Worm (Caenorhabditis elegans) whole organism, L4 larva: ENCODE results near the gene B0524.6.

Experiments
- D1046.2 ChIP-seq: fragments of 200-800 bp; sonication (Bioruptor generic); IDR thresholded peaks from 2 replicates; pipeline ENCODE4 v1.3.6; 2022; ENCODE audit warnings: missing genetic modification characterization, missing compliant biosample characterization
- F10B5.3 ChIP-seq: sonication (generic microtip); optimal IDR thresholded peaks from 2 replicates; lab custom pipeline; 2016; ENCODE audit warnings: mild to moderate bottlenecking, missing genetic modification characterization, missing compliant biosample characterization
- F37D6.2 ChIP-seq: sonication (generic microtip); optimal IDR thresholded peaks from 2 replicates; lab custom pipeline; 2016; ENCODE audit warnings: mild to moderate bottlenecking, missing genetic modification characterization, missing compliant biosample characterization
- F49E8.2 ChIP-seq: sonication (generic microtip); optimal IDR thresholded peaks from 2 replicates; lab custom pipeline; 2016; ENCODE audit warnings: missing compliant biosample characterization, mild to moderate bottlenecking, missing genetic modification characterization, borderline replicate concordance
- R02D3.7 ChIP-seq: fragments of 150-350 bp; sonication (generic microtip); optimal IDR thresholded peaks from 3 replicates; lab custom pipeline; 2014; ENCODE audit warnings: missing biosample characterization, missing genetic modification characterization
- T20F7.1 ChIP-seq: fragments of 200-800 bp; sonication (Bioruptor generic); optimal IDR thresholded peaks from 2 replicates; lab custom pipeline; 2018; ENCODE audit warnings: mild to moderate bottlenecking, missing genetic modification characterization, missing compliant biosample characterization
- Y105C5A.15 ChIP-seq: fragments of 200-800 bp; sonication (Bioruptor generic); IDR thresholded peaks from 2 replicates; pipeline ENCODE4 v1.3.6; 2022; ENCODE audit warnings: missing genetic modification characterization, missing compliant biosample characterization
- Y48G9A.11 ChIP-seq: fragments of 200-800 bp; sonication (Bioruptor generic); IDR thresholded peaks from 2 replicates; pipeline ENCODE4 v1.3.6; 2022; ENCODE audit warnings: missing genetic modification reagents, missing genetic modification characterization, missing compliant biosample characterization
- ZK546.5 ChIP-seq, 2 experiments: sonication (generic microtip); optimal IDR thresholded peaks; 2 replicates each; lab custom pipeline; 2017; ENCODE audit warnings: missing biosample characterization in 2 of 2, missing genetic modification characterization in 2 of 2
- aly-2 ChIP-seq: sonication (generic microtip); optimal IDR thresholded peaks from 2 replicates; lab custom pipeline; 2018; ENCODE audit warnings: missing biosample characterization, missing genetic modification characterization
- ama-1 ChIP-seq: fragments of 150-350 bp; optimal IDR thresholded peaks from 2 replicates; lab custom pipeline; 2014; ENCODE audit warnings: inconsistent platforms, mixed read lengths
- arid-1 ChIP-seq: fragments of 200-800 bp; sonication (Bioruptor generic); conservative IDR thresholded peaks from 2 replicates; pipeline ENCODE4 v1.3.6; 2022; ENCODE audit warnings: missing genetic modification reagents, missing genetic modification characterization, missing compliant biosample characterization
- ceh-62 ChIP-seq: sonication (generic microtip); optimal IDR thresholded peaks from 2 replicates; lab custom pipeline; 2017; ENCODE audit warnings: missing biosample characterization, missing genetic modification characterization
- ceh-82 ChIP-seq: sonication (generic microtip); optimal IDR thresholded peaks from 2 replicates; lab custom pipeline; 2017; ENCODE audit warnings: missing biosample characterization, missing genetic modification characterization
- ctbp-1 ChIP-seq: fragments of 200-800 bp; sonication (Bioruptor generic); IDR thresholded peaks from 2 replicates; pipeline ENCODE4 v1.3.6; 2022; ENCODE audit warnings: missing genetic modification reagents, missing genetic modification characterization, missing compliant biosample characterization
- daf-12 ChIP-seq: fragments of 150-350 bp; optimal IDR thresholded peaks from 2 replicates; lab custom pipeline; 2014; ENCODE audit warnings: missing biosample characterization, missing genetic modification reagents, missing genetic modification characterization
- daf-16 ChIP-seq, 3 experiments: sonication (generic microtip); optimal IDR thresholded peaks; 2 replicates each; lab custom pipeline; 2016 to 2017; ENCODE audit warnings: missing genetic modification characterization in 3 of 3, missing genetic modification reagents in 3 of 3, mild to moderate bottlenecking in 2 of 3, missing compliant biosample characterization in 2 of 3, missing biosample characterization in 1 of 3, moderate library complexity in 1 of 3
- daf-19 ChIP-seq: fragments of 200-800 bp; sonication (Bioruptor generic); conservative IDR thresholded peaks from 2 replicates; pipeline ENCODE4 v1.3.6; 2022; ENCODE audit warnings: missing genetic modification characterization, missing compliant biosample characterization
- dpl-1 ChIP-seq: fragments of 150-350 bp; optimal IDR thresholded peaks from 2 replicates; lab custom pipeline; 2014; ENCODE audit warnings: missing biosample characterization, missing genetic modification reagents, missing genetic modification characterization
- egl-27 ChIP-seq: sonication (generic microtip); optimal IDR thresholded peaks from 3 replicates; lab custom pipeline; 2017; ENCODE audit warnings: missing biosample characterization, missing genetic modification reagents, missing genetic modification characterization
- egl-43 ChIP-seq: fragments of 200-800 bp; sonication (Bioruptor generic); IDR thresholded peaks from 2 replicates; pipeline ENCODE4 v1.3.6; 2022; ENCODE audit warnings: missing genetic modification reagents, missing genetic modification characterization, missing compliant biosample characterization
- fkh-10 ChIP-seq: fragments of 150-350 bp; optimal IDR thresholded peaks from 2 replicates; lab custom pipeline; 2014; ENCODE audit warnings: missing biosample characterization, missing genetic modification reagents, missing genetic modification characterization
- hif-1 ChIP-seq, 2 experiments: sonication (generic microtip); optimal IDR thresholded peaks; 2 replicates each; lab custom pipeline; 2016 to 2017; ENCODE audit warnings: missing compliant biosample characterization in 2 of 2, missing genetic modification characterization in 2 of 2, missing genetic modification reagents in 2 of 2, missing genotype in 2 of 2, mild to moderate bottlenecking in 1 of 2
- hlh-30 ChIP-seq: sonication (generic microtip); optimal IDR thresholded peaks from 2 replicates; lab custom pipeline; 2017; ENCODE audit warnings: antibody characterized with exemption, mild to moderate bottlenecking, missing genetic modification characterization, missing compliant biosample characterization; ENCODE audit not compliant: insufficient read depth
- lin-1 ChIP-seq: fragments of 200-800 bp; sonication (Bioruptor generic); IDR thresholded peaks from 2 replicates; pipeline ENCODE4 v1.3.6; 2022; ENCODE audit warnings: missing genetic modification reagents, missing genetic modification characterization, missing compliant biosample characterization
- lin-15B ChIP-seq: fragments of 150-350 bp; sonication (generic microtip); optimal IDR thresholded peaks from 3 replicates; lab custom pipeline; 2014; ENCODE audit warnings: missing biosample characterization, missing genetic modification characterization
- lin-39 ChIP-seq: fragments of 150-350 bp; optimal IDR thresholded peaks from 2 replicates; lab custom pipeline; 2014; ENCODE audit warnings: missing biosample characterization, missing genetic modification reagents, missing genetic modification characterization
- madf-5 ChIP-seq, 2 experiments: fragments of 200-800 bp; sonication (Bioruptor generic); IDR thresholded peaks; 2 replicates each; pipeline ENCODE4 v1.3.6; 2022; ENCODE audit warnings: missing compliant biosample characterization in 2 of 2, missing genetic modification characterization in 2 of 2
- mdl-1 ChIP-seq, 2 experiments: fragments of 150-350 bp in 1 of 2; sonication (generic microtip) in 1 of 2; optimal IDR thresholded peaks; 2 replicates each; lab custom pipeline; 2014 to 2017; ENCODE audit warnings: missing biosample characterization in 2 of 2, missing genetic modification characterization in 2 of 2
- mxl-2 ChIP-seq: fragments of 200-800 bp; sonication (Bioruptor generic); conservative IDR thresholded peaks from 2 replicates; pipeline ENCODE4 v1.3.6; 2022; ENCODE audit warnings: missing genetic modification reagents, missing genetic modification characterization, missing compliant biosample characterization
- nhr-10 ChIP-seq: fragments of 150-350 bp; optimal IDR thresholded peaks from 2 replicates; lab custom pipeline; 2014; ENCODE audit warnings: missing biosample characterization, missing genetic modification characterization
- nhr-102 ChIP-seq: sonication (generic microtip); optimal IDR thresholded peaks from 2 replicates; lab custom pipeline; 2016; ENCODE audit warnings: mild to moderate bottlenecking, missing genetic modification characterization, moderate library complexity, missing compliant biosample characterization
- nhr-11 ChIP-seq: fragments of 150-350 bp; optimal IDR thresholded peaks from 2 replicates; lab custom pipeline; 2014; ENCODE audit warnings: missing biosample characterization, missing genetic modification characterization
- nhr-25 ChIP-seq: sonication (generic microtip); optimal IDR thresholded peaks from 2 replicates; lab custom pipeline; 2017; ENCODE audit warnings: missing genetic modification characterization, mild to moderate bottlenecking, missing compliant biosample characterization, antibody characterized with exemption, moderate library complexity, borderline replicate concordance; ENCODE audit not compliant: insufficient read depth
- nhr-42 ChIP-seq: fragments of 200-800 bp; sonication (Bioruptor generic); IDR thresholded peaks from 2 replicates; pipeline ENCODE4 v1.3.6; 2022; ENCODE audit warnings: missing genetic modification characterization, missing compliant biosample characterization
- nhr-48 ChIP-seq: sonication (generic microtip); optimal IDR thresholded peaks from 2 replicates; lab custom pipeline; 2016; ENCODE audit warnings: mild to moderate bottlenecking, missing genetic modification characterization, missing compliant biosample characterization
- nhr-76 ChIP-seq: fragments of 150-350 bp; optimal IDR thresholded peaks from 2 replicates; lab custom pipeline; 2014; ENCODE audit warnings: missing biosample characterization, missing genetic modification characterization
- nhr-77 ChIP-seq: fragments of 150-350 bp; optimal IDR thresholded peaks from 2 replicates; lab custom pipeline; 2014; ENCODE audit warnings: missing biosample characterization, missing genetic modification characterization
- php-3 ChIP-seq: fragments of 200-800 bp; sonication (Bioruptor generic); IDR thresholded peaks from 2 replicates; pipeline ENCODE4 v1.3.6; 2022; ENCODE audit warnings: missing genetic modification reagents, missing genetic modification characterization, missing compliant biosample characterization
- pqm-1 ChIP-seq: sonication (generic microtip); optimal IDR thresholded peaks from 2 replicates; lab custom pipeline; 2017; ENCODE audit warnings: missing biosample characterization, missing genetic modification characterization
- saeg-2 ChIP-seq: fragments of 200-800 bp; sonication (Bioruptor generic); IDR thresholded peaks from 2 replicates; pipeline ENCODE4 v1.3.6; 2022; ENCODE audit warnings: missing genetic modification reagents, missing genetic modification characterization, missing compliant biosample characterization
- skn-1 ChIP-seq: fragments of 150-350 bp; optimal IDR thresholded peaks from 2 replicates; lab custom pipeline; 2014; ENCODE audit warnings: missing biosample characterization, missing genetic modification characterization
- snpc-1.2 ChIP-seq: fragments of 200-800 bp; sonication (Bioruptor generic); IDR thresholded peaks from 2 replicates; pipeline ENCODE4 v1.3.6; 2022; ENCODE audit warnings: missing genetic modification reagents, missing genetic modification characterization, missing compliant biosample characterization
- spr-1 ChIP-seq: sonication (generic microtip); optimal IDR thresholded peaks from 2 replicates; lab custom pipeline; 2016; ENCODE audit warnings: mild to moderate bottlenecking, missing genetic modification characterization, missing compliant biosample characterization
- spr-3 ChIP-seq: fragments of 200-800 bp; sonication (Bioruptor generic); optimal IDR thresholded peaks from 2 replicates; lab custom pipeline; 2018; ENCODE audit warnings: mild to moderate bottlenecking, missing genetic modification characterization, missing compliant biosample characterization
- tag-97 ChIP-seq: fragments of 200-800 bp; sonication (Bioruptor generic); IDR thresholded peaks from 2 replicates; pipeline ENCODE4 v1.3.6; 2022; ENCODE audit warnings: missing genetic modification characterization, missing compliant biosample characterization
- unc-130 ChIP-seq: sonication (generic microtip); optimal IDR thresholded peaks from 2 replicates; lab custom pipeline; 2016; ENCODE audit warnings: missing genetic modification reagents, missing genetic modification characterization, missing compliant biosample characterization
- unc-62 ChIP-seq, 3 experiments: fragments of 150-350 bp in 1 of 3; sonication (generic microtip); optimal IDR thresholded peaks in 2 of 3; peaks in 1 of 3; 1 replicate in 1 of 3; 2 replicates in 2 of 3; lab custom pipeline; 2014 to 2017; ENCODE audit warnings: missing biosample characterization in 3 of 3, missing genetic modification characterization in 3 of 3, missing genetic modification reagents in 3 of 3, missing genotype in 1 of 3
- vab-7 ChIP-seq: fragments of 200-800 bp; sonication (Bioruptor generic); IDR thresholded peaks from 2 replicates; pipeline ENCODE4 v1.3.6; 2022; ENCODE audit warnings: missing genetic modification reagents, missing genetic modification characterization, missing compliant biosample characterization

Gene B0524.6

ce11 chrIII:1926456-1926855 is 21.0 kb upstream of the B0524.6 start (continued):
- TF ChIP-seq spr-1 (tag; lab: Kevin White, UChicago) (peak; percentile 19), unc-62 (GFP tag; optimal IDR thresholded peaks at IDR 0.05 in 1 of 2; lab: Kevin White, UChicago) (peak in 1 of 2 experiments; percentile 98), unc-62 (tag; optimal IDR thresholded peaks at IDR 0.05; lab: Kevin White, UChicago) (no peak), ceh-62 (tag; lab: Kevin White, UChicago) (no peak), nhr-25 (tag; lab: Kevin White, UChicago) (peak; percentile 89), pqm-1 (tag; lab: Kevin White, UChicago) (no peak), daf-12 (no peak), fkh-10 (peak; percentile 56), arid-1 (peak; percentile 72), hif-1 (tag; optimal IDR thresholded peaks at IDR 0.05; lab: Kevin White, UChicago) (peak in 1 of 2 experiments; percentile 76), snpc-1.2 (GFP tag; lab: Robert Waterston, UW) (no peak), mxl-2 (GFP tag; lab: Robert Waterston, UW) (peak; percentile 36; the same call in 1 of the 2 replicates), nhr-102 (tag; lab: Kevin White, UChicago) (peak; percentile 88), nhr-42 (GFP tag; lab: Robert Waterston, UW) (peak; percentile 56; the same call in 1 of the 2 replicates), ctbp-1 (GFP tag; lab: Robert Waterston, UW) (peak; percentile 92), nhr-10 (tag; lab: Kevin White, UChicago) (peak; percentile 79), R02D3.7 (tag; lab: Kevin White, UChicago) (no peak), skn-1 (tag; lab: Kevin White, UChicago) (no peak), Y48G9A.11 (GFP tag; lab: Robert Waterston, UW) (no peak), nhr-76 (tag; lab: Kevin White, UChicago) (peak; percentile 17), dpl-1 (GFP tag; lab: Kevin White, UChicago) (peak; percentile 32), D1046.2 (GFP tag; lab: Robert Waterston, UW) (no peak), unc-130 (GFP tag; lab: Kevin White, UChicago) (no peak), nhr-48 (peak; percentile 93), F37D6.2 (tag; lab: Kevin White, UChicago) (peak; percentile 73), F10B5.3 (no peak), egl-43 (GFP tag; lab: Robert Waterston, UW) (peak; percentile 79), daf-16 (GFP tag; optimal IDR thresholded peaks at IDR 0.05; lab: Kevin White, UChicago) (peak in 1 of 2 experiments; percentile 63), daf-16 (tag; optimal IDR thresholded peaks at IDR 0.05; lab: Kevin White, UChicago) (peak; percentile 61), T20F7.1 (GFP tag; lab: Kevin White, UChicago) (no peak), tag-97 (no peak), lin-15B (no peak), ama-1 (lab: Kevin White, UChicago) (peak; percentile 76), mdl-1 (tag; optimal IDR thresholded peaks at IDR 0.05; lab: Kevin White, UChicago) (peak; percentile 81 to 90), lin-39 (tag; lab: Kevin White, UChicago) (no peak), ceh-82 (tag; lab: Kevin White, UChicago) (no peak), F49E8.2 (tag; lab: Kevin White, UChicago) (no peak), spr-3 (GFP tag; lab: Kevin White, UChicago) (no peak), aly-2 (tag; lab: Kevin White, UChicago) (no peak), php-3 (GFP tag; lab: Robert Waterston, UW) (peak; percentile 47; the same call in 1 of the 2 replicates), madf-5 (GFP tag; IDR thresholded peaks at IDR 0.05; lab: Robert Waterston, UW) (0 out of 4 replicates have a peak, but pooled peaks of 1 of the 2 experiments have one; percentile 38), hlh-30 (tag; lab: Kevin White, UChicago) (peak; percentile 90), egl-27 (tag; lab: Kevin White, UChicago) (no peak), daf-19 (GFP tag; lab: Robert Waterston, UW) (no peak), ZK546.5 (tag; optimal IDR thresholded peaks at IDR 0.05; lab: Kevin White, UChicago) (no peak), lin-1 (peak; percentile 92), vab-7 (GFP tag; lab: Robert Waterston, UW) (no peak), saeg-2 (GFP tag; lab: Robert Waterston, UW) (peak; percentile 91), nhr-11 (peak; percentile 88), nhr-77 (tag; lab: Kevin White, UChicago) (peak; percentile 76), Y105C5A.15 (GFP tag; lab: Robert Waterston, UW) (no peak)
